ENCODE assay signal across 2 worm cellular contexts in genomic region chrIII:9697323-9697722, ce11.
TF ChIP-seq lines count a peak whose summit lies in the region.

No protein-coding gene starts in this region.

TF ChIP-seq in whole organism, L1 larva, 84 proteins besides CTCF, POLR2A, EP300 and RAD21 (continued from another document):
- TF ChIP-seq lin-35 (GFP tag; optimal IDR thresholded peaks at IDR 0.05; lab: Kevin White, UChicago), result peak; percentile 26 to 61
- TF ChIP-seq dsc-1 (tag; optimal IDR thresholded peaks at IDR 0.05; lab: Kevin White, UChicago), result peak; percentile 42
- TF ChIP-seq isw-1 (GFP tag; IDR thresholded peaks at IDR 0.05; lab: Robert Waterston, UW), result no peak
- TF ChIP-seq tbx-2 (tag; optimal IDR thresholded peaks at IDR 0.05; lab: Kevin White, UChicago), result peak; percentile 40
- no peak for TF ChIP-seq lin-15B (tag; optimal IDR thresholded peaks at IDR 0.05; lab: Kevin White, UChicago)
- TF ChIP-seq fkh-10 (GFP tag; optimal IDR thresholded peaks at IDR 0.05; lab: Kevin White, UChicago), result peak; percentile 29
- TF ChIP-seq nhr-71 (tag; optimal IDR thresholded peaks at IDR 0.05; lab: Kevin White, UChicago), result peak; percentile 76
- TF ChIP-seq swsn-7 (tag; optimal IDR thresholded peaks at IDR 0.05; lab: Kevin White, UChicago), result peak; percentile 68
- TF ChIP-seq ceh-82 (tag; optimal IDR thresholded peaks at IDR 0.05; lab: Kevin White, UChicago), result peak in 2 of 3 experiments; percentile 22 to 60
- peak in 1 of 2 experiments; percentile 63 for TF ChIP-seq mdl-1 (tag; optimal IDR thresholded peaks at IDR 0.05; lab: Kevin White, UChicago)
- peak; percentile 92 for TF ChIP-seq lin-14 (GFP tag; optimal IDR thresholded peaks at IDR 0.05; lab: Kevin White, UChicago)
- TF ChIP-seq nhr-85 (tag; lab: Kevin White, UChicago), result no peak
- peak; percentile 14 for TF ChIP-seq sox-4 (tag; optimal IDR thresholded peaks at IDR 0.05; lab: Kevin White, UChicago)
- peak; percentile 2 for TF ChIP-seq egl-13 (tag; optimal IDR thresholded peaks at IDR 0.05; lab: Kevin White, UChicago)
- TF ChIP-seq nhr-20 (tag; optimal IDR thresholded peaks at IDR 0.05; lab: Kevin White, UChicago), result peak; percentile 60
- TF ChIP-seq blmp-1 (tag; optimal IDR thresholded peaks at IDR 0.05; lab: Kevin White, UChicago), result peak; percentile 49
- peak; percentile 50 for TF ChIP-seq xbp-1 (tag; optimal IDR thresholded peaks at IDR 0.05; lab: Kevin White, UChicago)
- peak; percentile 40 for TF ChIP-seq fos-1 (tag; optimal IDR thresholded peaks at IDR 0.05; lab: Kevin White, UChicago)
- TF ChIP-seq ceh-8 (GFP tag; optimal IDR thresholded peaks at IDR 0.05; lab: Kevin White, UChicago), result no peak
- peak; percentile 11 for TF ChIP-seq nhr-77 (tag; optimal IDR thresholded peaks at IDR 0.05; lab: Kevin White, UChicago)
- no peak for TF ChIP-seq skn-1 (tag; optimal IDR thresholded peaks at IDR 0.05; lab: Kevin White, UChicago)

TF ChIP-seq in whole organism, L3 larva, 47 proteins besides CTCF, POLR2A, EP300 and RAD21 (continued from another document):
- no peak for TF ChIP-seq nhr-12 (tag; optimal IDR thresholded peaks at IDR 0.05; lab: Kevin White, UChicago)
- TF ChIP-seq ceh-82 (tag; optimal IDR thresholded peaks at IDR 0.05; lab: Kevin White, UChicago), result no peak
- TF ChIP-seq nhr-25 (tag; optimal IDR thresholded peaks at IDR 0.05; lab: Kevin White, UChicago), result peak; percentile 14
- TF ChIP-seq pqm-1 (tag; optimal IDR thresholded peaks at IDR 0.05; lab: Kevin White, UChicago), result peak; percentile 45
- no peak for TF ChIP-seq ZK546.5 (tag; optimal IDR thresholded peaks at IDR 0.05; lab: Kevin White, UChicago)
- no peak for TF ChIP-seq fkh-10 (GFP tag; optimal IDR thresholded peaks at IDR 0.05; lab: Kevin White, UChicago)
- TF ChIP-seq nhr-23 (tag; optimal IDR thresholded peaks at IDR 0.05; lab: Kevin White, UChicago), result peak; percentile 37
- TF ChIP-seq nhr-237 (tag; optimal IDR thresholded peaks at IDR 0.05; lab: Kevin White, UChicago), result no peak
- no peak for TF ChIP-seq ceh-9 (tag; optimal IDR thresholded peaks at IDR 0.05; lab: Kevin White, UChicago)
- TF ChIP-seq zag-1 (tag; optimal IDR thresholded peaks at IDR 0.05; lab: Kevin White, UChicago), result no peak
- no peak for TF ChIP-seq daf-12 (tag; optimal IDR thresholded peaks at IDR 0.05; lab: Kevin White, UChicago)
- peak; percentile 89 for TF ChIP-seq nfya-1 (tag; optimal IDR thresholded peaks at IDR 0.05; lab: Kevin White, UChicago; ENCODE audit: insufficient read depth)
- TF ChIP-seq pha-4 (tag; optimal IDR thresholded peaks at IDR 0.05; lab: Kevin White, UChicago), result peak; percentile 56
- no peak for TF ChIP-seq aly-2 (tag; optimal IDR thresholded peaks at IDR 0.05; lab: Kevin White, UChicago)
- TF ChIP-seq R02D3.7 (tag; optimal IDR thresholded peaks at IDR 0.05; lab: Kevin White, UChicago), result no peak
- peak; percentile 21 for TF ChIP-seq elt-1 (tag; optimal IDR thresholded peaks at IDR 0.05; lab: Kevin White, UChicago)
- TF ChIP-seq elt-2 (tag; optimal IDR thresholded peaks at IDR 0.05; lab: Kevin White, UChicago), result peak; percentile 23
- peak; percentile 75 for TF ChIP-seq hmg-11 (tag; optimal IDR thresholded peaks at IDR 0.05; lab: Kevin White, UChicago)
- TF ChIP-seq unc-62 (GFP tag; optimal IDR thresholded peaks at IDR 0.05; lab: Kevin White, UChicago), result no peak
- no peak for TF ChIP-seq lsy-12 (tag; optimal IDR thresholded peaks at IDR 0.05; lab: Kevin White, UChicago)
- no peak for TF ChIP-seq nhr-77 (tag; optimal IDR thresholded peaks at IDR 0.05; lab: Kevin White, UChicago)
- no peak for TF ChIP-seq nhr-11 (tag; optimal IDR thresholded peaks at IDR 0.05; lab: Kevin White, UChicago)
- no peak for TF ChIP-seq sea-2 (GFP tag; optimal IDR thresholded peaks at IDR 0.05; lab: Kevin White, UChicago)
- no peak for TF ChIP-seq ceh-16 (tag; optimal IDR thresholded peaks at IDR 0.05; lab: Kevin White, UChicago)
- TF ChIP-seq tbx-2 (tag; optimal IDR thresholded peaks at IDR 0.05; lab: Kevin White, UChicago), result peak; percentile 18
- no peak for TF ChIP-seq eor-1 (tag; optimal IDR thresholded peaks at IDR 0.05; lab: Kevin White, UChicago)
- peak; percentile 93 for TF ChIP-seq lin-39 (tag; optimal IDR thresholded peaks at IDR 0.05; lab: Kevin White, UChicago)
